Fruit fly (Drosophila melanogaster) whole organism, adult: ENCODE results near the gene P5CDh2.

Source experiments
- CG11617 ChIP-seq: fragments of 200-800 bp; sonication (Bioruptor generic); optimal IDR thresholded peaks from 2 replicates; lab custom pipeline; 2017; ENCODE audit warnings: mild to moderate bottlenecking, missing biosample characterization, missing genetic modification reagents, missing genetic modification characterization
- CG12768 ChIP-seq: fragments of 200-800 bp; sonication (Bioruptor generic); optimal IDR thresholded peaks from 2 replicates; lab custom pipeline; 2017; ENCODE audit warnings: missing biosample characterization, missing genetic modification characterization, mild to moderate bottlenecking, moderate library complexity, missing genetic modification reagents
- CG14711 ChIP-seq: fragments of 200-800 bp; sonication (Bioruptor generic); optimal IDR thresholded peaks from 2 replicates; lab custom pipeline; 2018; ENCODE audit warnings: missing biosample characterization, mild to moderate bottlenecking, missing genetic modification characterization, moderate library complexity
- CG1620 ChIP-seq: fragments of 200-800 bp; sonication (Bioruptor generic); optimal IDR thresholded peaks from 2 replicates; lab custom pipeline; 2016; ENCODE audit warnings: missing biosample characterization, missing genetic modification characterization
- CG33017 ChIP-seq: fragments of 200-800 bp; sonication (Bioruptor generic); optimal IDR thresholded peaks from 2 replicates; lab custom pipeline; 2018; ENCODE audit warnings: missing biosample characterization, mild to moderate bottlenecking, missing genetic modification characterization, moderate library complexity
- CG5204 ChIP-seq: fragments of 200-800 bp; sonication (Bioruptor generic); optimal IDR thresholded peaks from 2 replicates; lab custom pipeline; 2016; ENCODE audit warnings: missing biosample characterization, missing genetic modification characterization
- CG7045 ChIP-seq: fragments of 200-800 bp; sonication (Bioruptor generic); optimal IDR thresholded peaks from 2 replicates; lab custom pipeline; 2017; ENCODE audit warnings: missing biosample characterization, mild to moderate bottlenecking, missing genetic modification characterization
- CG7101 ChIP-seq: fragments of 200-800 bp; sonication (Bioruptor generic); optimal IDR thresholded peaks from 2 replicates; lab custom pipeline; 2018; ENCODE audit warnings: missing biosample characterization, mild to moderate bottlenecking, missing genetic modification characterization, moderate library complexity
- Clk ChIP-seq: fragments of 200-800 bp; sonication (Bioruptor generic); optimal IDR thresholded peaks from 2 replicates; lab custom pipeline; 2017; ENCODE audit warnings: missing biosample characterization, missing genetic modification characterization
- Crg-1 ChIP-seq: fragments of 200-800 bp; sonication (Bioruptor generic); optimal IDR thresholded peaks from 2 replicates; lab custom pipeline; 2016; ENCODE audit warnings: missing biosample characterization, missing genetic modification characterization
- Hr96 ChIP-seq: fragments of 200-800 bp; sonication (Bioruptor generic); optimal IDR thresholded peaks from 2 replicates; lab custom pipeline; 2016; ENCODE audit warnings: missing biosample characterization, missing genetic modification characterization
- Mnt ChIP-seq: fragments of 200-800 bp; sonication (Bioruptor generic); optimal IDR thresholded peaks from 2 replicates; lab custom pipeline; 2016; ENCODE audit warnings: missing biosample characterization, mild to moderate bottlenecking, missing genetic modification characterization
- bab1 ChIP-seq: fragments of 200-800 bp; sonication (Bioruptor generic); optimal IDR thresholded peaks from 3 replicates; lab custom pipeline; 2019; ENCODE audit warnings: missing biosample characterization, mild to moderate bottlenecking, missing genetic modification characterization, moderate library complexity
- cic ChIP-seq: fragments of 200-800 bp; sonication (Bioruptor generic); optimal IDR thresholded peaks from 2 replicates; lab custom pipeline; 2017; ENCODE audit warnings: missing biosample characterization, mild to moderate bottlenecking, missing genetic modification characterization, moderate library complexity
- cnc ChIP-seq, 2 experiments: fragments of >200 bp; optimal IDR thresholded peaks; 2 replicates each; lab custom pipeline; 2017
- kay ChIP-seq: fragments of 200-800 bp; sonication (Bioruptor generic); peaks from one replicate; lab custom pipeline; 2016; ENCODE audit warnings: missing biosample characterization, missing genetic modification characterization, borderline replicate concordance
- ovo ChIP-seq: fragments of 200-800 bp; sonication (Bioruptor generic); optimal IDR thresholded peaks from 2 replicates; lab custom pipeline; 2016; ENCODE audit warnings: missing biosample characterization, missing genetic modification characterization
- pad ChIP-seq: fragments of 200-800 bp; sonication (Bioruptor generic); optimal IDR thresholded peaks from 3 replicates; lab custom pipeline; 2017; ENCODE audit warnings: missing biosample characterization, missing genetic modification characterization, mild to moderate bottlenecking, moderate library complexity, missing genetic modification reagents
- tj ChIP-seq: fragments of 200-800 bp; sonication (Bioruptor generic); optimal IDR thresholded peaks from 3 replicates; lab custom pipeline; 2017; ENCODE audit warnings: missing biosample characterization, mild to moderate bottlenecking, missing genetic modification characterization, moderate library complexity
- toe ChIP-seq: fragments of 200-800 bp; sonication (Bioruptor generic); optimal IDR thresholded peaks from 2 replicates; lab custom pipeline; 2016; ENCODE audit warnings: missing biosample characterization, missing genetic modification characterization

Gene P5CDh2

DNA sequence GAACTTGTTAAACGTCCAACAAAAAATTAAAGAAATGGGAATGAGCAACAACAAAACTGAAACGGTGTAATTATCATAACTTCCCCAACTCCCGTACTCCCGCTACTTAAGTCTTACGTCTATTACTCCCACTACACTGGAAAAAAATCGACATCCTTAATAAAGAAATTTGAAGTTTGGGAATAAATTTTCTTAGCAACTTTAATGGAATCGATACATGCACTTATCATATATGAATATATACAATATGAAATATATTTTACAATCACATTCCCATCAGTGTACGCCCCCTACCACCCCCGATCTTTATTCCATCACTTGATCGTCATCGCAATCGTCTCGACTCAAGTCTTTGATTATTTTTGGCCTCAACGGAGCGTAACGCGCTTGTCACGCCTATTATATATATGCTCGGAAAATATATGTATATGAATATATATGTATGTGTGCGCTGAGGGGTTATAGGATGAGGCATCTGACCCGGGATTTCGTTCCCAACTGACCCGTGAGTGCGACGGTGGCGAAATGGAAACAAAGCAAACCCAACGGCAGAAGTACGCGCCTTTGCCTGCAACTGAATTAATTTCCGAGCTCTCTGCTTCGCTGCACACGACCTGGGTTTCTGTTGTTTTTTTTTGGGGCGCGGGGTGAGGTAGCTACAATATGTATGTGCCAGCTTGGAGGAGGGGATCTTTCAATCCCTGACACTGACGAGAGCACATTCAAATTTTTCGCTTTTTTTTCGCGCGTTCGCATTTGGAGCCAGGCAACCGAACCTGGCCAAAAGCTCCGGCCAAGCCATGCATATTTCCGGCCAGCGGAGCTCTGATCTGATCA, 43.3 kb upstream of the P5CDh2 start:
- TF ChIP-seq bab1 (GFP tag; lab: Kevin White, UChicago) (no peak), kay (GFP tag; lab: Kevin White, UChicago) (no peak)

DNA sequence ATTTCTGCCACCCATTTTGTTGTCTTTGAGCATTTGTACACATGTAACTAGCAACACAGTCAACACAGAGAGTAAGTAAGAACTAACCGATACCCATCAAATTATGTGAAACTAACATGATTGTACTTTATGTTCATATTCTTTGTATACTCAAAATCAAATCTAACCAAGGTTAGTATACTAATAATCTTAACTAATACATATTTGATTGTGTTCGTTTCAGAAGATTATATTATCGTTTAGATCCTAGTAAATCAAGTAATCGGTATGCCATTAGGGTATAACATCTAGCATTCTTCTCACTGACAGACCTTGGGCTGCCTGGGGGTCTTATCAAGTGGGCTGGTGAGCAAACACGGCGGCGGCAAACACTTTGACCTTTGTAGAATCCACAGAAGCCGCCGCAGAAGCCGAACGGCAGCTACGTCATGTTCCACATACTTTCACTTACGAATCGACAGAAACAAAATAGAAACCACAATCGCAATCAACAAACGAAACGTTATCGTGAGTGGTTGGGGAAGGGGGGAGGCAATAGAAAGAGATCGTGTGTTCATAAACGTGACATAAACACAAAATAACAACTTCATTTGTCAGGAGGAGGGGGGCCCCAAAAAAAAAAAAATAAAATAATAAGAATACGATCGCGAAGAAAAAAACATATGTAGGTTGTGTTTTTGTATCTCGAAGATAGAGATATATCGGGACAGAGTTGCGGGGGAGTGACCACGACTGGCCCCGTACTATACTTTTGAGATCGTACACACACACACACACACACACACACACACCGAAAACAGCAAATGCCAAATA, 42.1 kb upstream of the P5CDh2 start:
- TF ChIP-seq CG14711 = no peak
- no peak for TF ChIP-seq CG7101
- no peak for TF ChIP-seq CG7045 (GFP tag; lab: Kevin White, UChicago)
- TF ChIP-seq pad (GFP tag; lab: Kevin White, UChicago) = no peak
- TF ChIP-seq cic (GFP tag; lab: Kevin White, UChicago) = no peak
- no peak for TF ChIP-seq Crg-1
- TF ChIP-seq CG12768 (GFP tag; lab: Kevin White, UChicago) = no peak
- no peak for TF ChIP-seq kay (GFP tag; lab: Kevin White, UChicago)
- no peak for TF ChIP-seq CG33017 (tag; lab: Kevin White, UChicago)

DNA sequence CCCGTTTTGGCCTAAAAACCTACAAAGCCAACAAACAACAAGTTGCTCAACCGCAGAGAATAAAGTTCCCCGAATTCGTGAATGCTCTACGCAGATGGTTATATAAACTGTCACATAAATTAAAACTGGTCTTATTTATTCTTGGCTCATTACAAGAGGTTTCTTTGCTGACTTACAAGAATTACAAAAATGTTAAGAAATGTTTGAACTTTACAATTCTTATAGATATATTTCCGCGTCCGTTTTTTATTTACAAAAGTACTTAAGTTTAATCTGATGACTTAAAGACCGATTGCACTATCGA, 41.6 kb upstream of the P5CDh2 start:
- TF ChIP-seq CG7045 (GFP tag; lab: Kevin White, UChicago) (no peak), bab1 (GFP tag; lab: Kevin White, UChicago) (no peak), CG12768 (GFP tag; lab: Kevin White, UChicago) (no peak), CG5204 (GFP tag; lab: Kevin White, UChicago) (no peak), kay (GFP tag; lab: Kevin White, UChicago) (no peak), tj (GFP tag; lab: Kevin White, UChicago) (no peak), CG7101 (no peak), ovo (GFP tag; lab: Kevin White, UChicago) (no peak), CG14711 (no peak), cic (GFP tag; lab: Kevin White, UChicago) (no peak), Mnt (GFP tag; lab: Kevin White, UChicago) (no peak), Clk (no peak), Hr96 (GFP tag; lab: Kevin White, UChicago) (no peak), cnc (optimal IDR thresholded peaks at IDR 0.05; lab: Kevin White, UChicago) (no peak), CG11617 (GFP tag; lab: Kevin White, UChicago) (no peak)

DNA sequence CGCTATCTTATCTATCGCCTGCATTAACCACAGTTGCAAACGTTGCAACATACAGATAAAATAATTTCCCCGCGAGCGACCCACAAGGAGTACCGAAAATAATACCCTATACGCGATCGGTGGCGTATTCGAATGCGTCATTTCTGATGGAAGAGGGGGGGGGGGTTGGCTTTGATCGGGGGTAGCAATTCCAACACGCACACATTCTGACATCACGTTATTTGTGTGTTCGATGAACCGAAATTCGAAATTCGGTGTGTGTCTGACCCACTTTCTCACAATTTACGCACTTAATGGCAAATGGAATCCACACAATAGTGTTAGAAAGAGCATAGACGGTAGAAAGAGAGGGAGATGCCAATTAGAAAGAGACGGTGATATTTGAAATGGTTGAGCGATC, 41.1 kb upstream of the P5CDh2 start:
- no peak for TF ChIP-seq Crg-1
- no peak for TF ChIP-seq Clk
- TF ChIP-seq CG5204 (GFP tag; lab: Kevin White, UChicago) = no peak
- TF ChIP-seq cic (GFP tag; lab: Kevin White, UChicago) = no peak
- no peak for TF ChIP-seq cnc (optimal IDR thresholded peaks at IDR 0.05; lab: Kevin White, UChicago)
- no peak for TF ChIP-seq CG33017 (tag; lab: Kevin White, UChicago)
- TF ChIP-seq tj (GFP tag; lab: Kevin White, UChicago) = no peak
- no peak for TF ChIP-seq Hr96 (GFP tag; lab: Kevin White, UChicago)
- TF ChIP-seq toe (GFP tag; lab: Kevin White, UChicago) = no peak
- no peak for TF ChIP-seq CG11617 (GFP tag; lab: Kevin White, UChicago)
- TF ChIP-seq ovo (GFP tag; lab: Kevin White, UChicago) = no peak
- no peak for TF ChIP-seq CG7101
- TF ChIP-seq CG12768 (GFP tag; lab: Kevin White, UChicago) = no peak
- TF ChIP-seq CG1620 (GFP tag; lab: Kevin White, UChicago) = no peak
- no peak for TF ChIP-seq kay (GFP tag; lab: Kevin White, UChicago)
- TF ChIP-seq Mnt (GFP tag; lab: Kevin White, UChicago) = no peak
- TF ChIP-seq pad (GFP tag; lab: Kevin White, UChicago) = no peak
- no peak for TF ChIP-seq CG14711

DNA sequence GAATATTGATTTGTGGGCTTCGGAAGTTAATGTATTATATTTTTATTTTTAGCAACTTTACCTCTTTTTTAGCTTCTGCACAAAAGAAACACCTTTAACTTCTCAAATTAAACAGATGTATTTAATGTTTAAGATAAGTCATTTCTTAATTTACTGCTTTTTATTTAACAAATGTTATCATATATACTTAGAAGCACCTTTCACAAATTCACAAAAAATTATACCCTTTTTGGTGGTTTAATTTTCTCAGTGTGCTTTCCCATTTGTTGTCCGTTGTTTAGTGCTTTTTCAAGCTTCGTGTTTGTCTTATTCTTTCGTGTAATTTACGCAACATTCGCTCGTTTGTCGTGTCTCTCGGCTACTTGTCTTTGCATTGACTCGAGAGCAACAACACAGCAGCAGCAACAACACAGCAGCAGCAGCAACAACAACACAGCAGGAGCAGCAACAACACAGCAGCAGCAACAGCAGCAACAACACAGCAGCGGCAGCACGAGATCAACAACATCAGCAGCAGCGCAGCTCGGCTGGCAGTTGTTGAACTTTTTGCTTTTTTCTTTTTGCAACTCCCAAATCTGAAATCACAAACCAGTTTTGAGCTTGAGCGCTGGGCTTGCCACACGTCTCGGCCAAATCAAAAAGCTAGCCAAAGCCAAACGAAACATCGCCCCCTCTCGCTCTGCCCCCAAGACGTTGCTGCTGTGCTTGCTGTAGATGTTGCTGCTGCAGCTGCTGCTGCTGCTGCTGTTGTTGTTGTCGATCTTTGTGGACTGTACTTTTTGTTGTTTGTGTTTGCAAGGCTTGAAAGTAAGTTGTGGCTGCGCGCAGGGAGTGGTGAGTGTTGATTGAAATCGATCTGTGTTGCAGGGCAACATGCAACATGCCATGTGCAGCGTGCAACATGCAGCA, 40.4 kb upstream of the P5CDh2 start:
- TF ChIP-seq CG5204 (GFP tag; lab: Kevin White, UChicago) (no peak), CG7045 (GFP tag; lab: Kevin White, UChicago) (no peak), Hr96 (GFP tag; lab: Kevin White, UChicago) (no peak), CG12768 (GFP tag; lab: Kevin White, UChicago) (no peak), ovo (GFP tag; lab: Kevin White, UChicago) (no peak), CG7101 (no peak), CG33017 (tag; lab: Kevin White, UChicago) (no peak), Mnt (GFP tag; lab: Kevin White, UChicago) (no peak), Crg-1 (no peak), Clk (no peak), kay (GFP tag; lab: Kevin White, UChicago) (no peak), cic (GFP tag; lab: Kevin White, UChicago) (no peak), CG14711 (no peak), CG1620 (GFP tag; lab: Kevin White, UChicago) (no peak), toe (GFP tag; lab: Kevin White, UChicago) (no peak), tj (GFP tag; lab: Kevin White, UChicago) (no peak), CG11617 (GFP tag; lab: Kevin White, UChicago) (no peak), cnc (optimal IDR thresholded peaks at IDR 0.05; lab: Kevin White, UChicago) (no peak)
